Worm (Caenorhabditis elegans) whole organism, L1 larva: ENCODE measurements around the gene sma-10.
A peak's percentile ranks its signal among the peaks of the same experiment; 100 is the strongest.

Source experiments
- Y116A8C.19 ChIP-seq: sonication (generic microtip); optimal IDR thresholded peaks from 2 replicates; lab custom pipeline; 2016; ENCODE audit warnings: missing compliant biosample characterization, missing genetic modification characterization, borderline replicate concordance
- alr-1 ChIP-seq: fragments of 200-800 bp; sonication (Bioruptor generic); optimal IDR thresholded peaks from 2 replicates; lab custom pipeline; 2018; ENCODE audit warnings: borderline replicate concordance, mild to moderate bottlenecking, missing genetic modification characterization, missing compliant biosample characterization
- blmp-1 ChIP-seq: fragments of 150-350 bp; optimal IDR thresholded peaks from 2 replicates; lab custom pipeline; 2014; ENCODE audit warnings: missing biosample characterization, missing genetic modification characterization
- ceh-63 ChIP-seq: fragments of 200-800 bp; sonication (Bioruptor generic); optimal IDR thresholded peaks from 2 replicates; lab custom pipeline; 2018; ENCODE audit warnings: mild to moderate bottlenecking, missing genetic modification characterization, missing compliant biosample characterization
- ceh-90 ChIP-seq: sonication (generic microtip); optimal IDR thresholded peaks from 2 replicates; lab custom pipeline; 2016; ENCODE audit warnings: missing genetic modification characterization, missing compliant biosample characterization
- ces-1 ChIP-seq: fragments of 150-350 bp; optimal IDR thresholded peaks from 2 replicates; lab custom pipeline; 2014; ENCODE audit warnings: missing biosample characterization, missing genetic modification reagents, missing genetic modification characterization
- dpl-1 ChIP-seq, 3 experiments: fragments of 150-350 bp in 2 of 3; sonication (generic microtip) in 1 of 3; optimal IDR thresholded peaks; 2 replicates each; lab custom pipeline; 2014 to 2017; ENCODE audit warnings: missing biosample characterization in 3 of 3, missing genetic modification characterization in 3 of 3, missing genetic modification reagents in 3 of 3
- efl-1 ChIP-seq, 4 experiments: fragments of 150-350 bp; optimal IDR thresholded peaks in 3 of 4; peaks in 1 of 4; 1 replicate in 1 of 4; 2 replicates in 3 of 4; lab custom pipeline; 2014; ENCODE audit warnings: missing biosample characterization in 2 of 4, missing genetic modification characterization in 2 of 4, missing genetic modification reagents in 2 of 4
- egl-13 ChIP-seq: sonication (generic microtip); optimal IDR thresholded peaks from 2 replicates; lab custom pipeline; 2016; ENCODE audit warnings: missing genotype, missing genetic modification reagents, missing genetic modification characterization, missing compliant biosample characterization
- elt-3 ChIP-seq, 6 experiments: fragments of 150-350 bp in 1 of 6; sonication (generic microtip); optimal IDR thresholded peaks; 2 replicates each; lab custom pipeline; 2017 to 2018; ENCODE audit warnings: missing biosample characterization in 6 of 6, missing genetic modification characterization in 6 of 6, inconsistent platforms in 1 of 6
- ets-5 ChIP-seq: fragments of 200-800 bp; sonication (Bioruptor generic); IDR thresholded peaks from 2 replicates; pipeline ENCODE4 v1.3.6; 2022; ENCODE audit warnings: missing genetic modification characterization, missing compliant biosample characterization
- grh-1 ChIP-seq: fragments of 200-800 bp; sonication (Bioruptor generic); IDR thresholded peaks from 2 replicates; pipeline ENCODE4 v1.3.6; 2022; ENCODE audit warnings: missing genetic modification reagents, missing genetic modification characterization, missing compliant biosample characterization
- lin-14 ChIP-seq: fragments of 200-800 bp; sonication (Bioruptor generic); optimal IDR thresholded peaks from 2 replicates; lab custom pipeline; 2018; ENCODE audit warnings: mild to moderate bottlenecking, missing genetic modification characterization, moderate library complexity, missing compliant biosample characterization
- lin-15B ChIP-seq: fragments of 150-350 bp; sonication (generic microtip); optimal IDR thresholded peaks from 3 replicates; lab custom pipeline; 2014; ENCODE audit warnings: missing biosample characterization, missing genetic modification characterization
- lin-35 ChIP-seq, 2 experiments: fragments of 150-350 bp; optimal IDR thresholded peaks; 2 replicates each; lab custom pipeline; 2014; ENCODE audit warnings: missing biosample characterization in 2 of 2, missing genetic modification characterization in 2 of 2, missing genetic modification reagents in 2 of 2
- lin-39 ChIP-seq: fragments of 150-350 bp; optimal IDR thresholded peaks from 2 replicates; lab custom pipeline; 2014; ENCODE audit warnings: missing biosample characterization, missing genetic modification reagents, missing genetic modification characterization
- lsy-2 ChIP-seq, 2 experiments: fragments of 150-350 bp; optimal IDR thresholded peaks; 2 replicates each; lab custom pipeline; 2014; ENCODE audit warnings: missing biosample characterization in 2 of 2, missing genetic modification characterization in 2 of 2
- mep-1 ChIP-seq: fragments of 150-350 bp; optimal IDR thresholded peaks from 2 replicates; lab custom pipeline; 2014; ENCODE audit warnings: missing biosample characterization, missing genetic modification characterization
- nhr-11 ChIP-seq: fragments of 150-350 bp; optimal IDR thresholded peaks from 2 replicates; lab custom pipeline; 2014; ENCODE audit warnings: missing biosample characterization, missing genetic modification characterization
- nhr-19 ChIP-seq: fragments of 200-800 bp; sonication (Bioruptor generic); conservative IDR thresholded peaks from 2 replicates; pipeline ENCODE4 v1.3.6; 2022; ENCODE audit warnings: missing genetic modification characterization, missing compliant biosample characterization
- nhr-20 ChIP-seq: sonication (generic microtip); optimal IDR thresholded peaks from 2 replicates; lab custom pipeline; 2016; ENCODE audit warnings: mild to moderate bottlenecking, missing genetic modification characterization, missing compliant biosample characterization
- nhr-47 ChIP-seq: sonication (generic microtip); optimal IDR thresholded peaks from 2 replicates; lab custom pipeline; 2016; ENCODE audit warnings: mild to moderate bottlenecking, missing genetic modification characterization, moderate library complexity, missing compliant biosample characterization
- nhr-71 ChIP-seq: sonication (generic microtip); optimal IDR thresholded peaks from 2 replicates; lab custom pipeline; 2016; ENCODE audit warnings: mild to moderate bottlenecking, missing genetic modification characterization, moderate library complexity, missing compliant biosample characterization
- nhr-84 ChIP-seq: sonication (generic microtip); optimal IDR thresholded peaks from 2 replicates; lab custom pipeline; 2017; ENCODE audit warnings: missing biosample characterization, missing genetic modification characterization
- nhr-85 ChIP-seq: sonication (generic microtip); peaks from one replicate; lab custom pipeline; 2016; ENCODE audit warnings: missing genetic modification characterization, inconsistent platforms, missing compliant biosample characterization
- nhr-90 ChIP-seq: sonication (generic microtip); optimal IDR thresholded peaks from 2 replicates; lab custom pipeline; 2016; ENCODE audit warnings: mild to moderate bottlenecking, missing genetic modification characterization, missing compliant biosample characterization; ENCODE audit not compliant: poor library complexity
- pax-3 ChIP-seq: fragments of 200-800 bp; sonication (Bioruptor generic); optimal IDR thresholded peaks from 2 replicates; lab custom pipeline; 2018; ENCODE audit warnings: mild to moderate bottlenecking, missing genetic modification characterization, moderate library complexity, missing compliant biosample characterization
- pqm-1 ChIP-seq: sonication (generic microtip); optimal IDR thresholded peaks from 3 replicates; lab custom pipeline; 2017; ENCODE audit warnings: missing biosample characterization, missing genetic modification characterization
- rnt-1 ChIP-seq: sonication (generic microtip); optimal IDR thresholded peaks from 2 replicates; lab custom pipeline; 2016; ENCODE audit warnings: mild to moderate bottlenecking, missing genetic modification characterization, moderate library complexity, missing compliant biosample characterization
- snpc-4 ChIP-seq: fragments of 150-350 bp; optimal IDR thresholded peaks from 2 replicates; lab custom pipeline; 2014; ENCODE audit warnings: missing biosample characterization, missing genetic modification characterization
- snu-23 ChIP-seq: sonication (generic microtip); optimal IDR thresholded peaks from 2 replicates; lab custom pipeline; 2016; ENCODE audit warnings: missing genetic modification characterization, missing compliant biosample characterization
- tbx-2 ChIP-seq: sonication (generic microtip); optimal IDR thresholded peaks from 2 replicates; lab custom pipeline; 2016; ENCODE audit warnings: missing genetic modification characterization, missing compliant biosample characterization
- tlp-1 ChIP-seq: fragments of 150-350 bp; optimal IDR thresholded peaks from 2 replicates; lab custom pipeline; 2014; ENCODE audit warnings: missing biosample characterization, missing genetic modification characterization
- unc-30 ChIP-seq: sonication (generic microtip); optimal IDR thresholded peaks from 2 replicates; lab custom pipeline; 2017; ENCODE audit warnings: missing biosample characterization, missing genetic modification characterization
- unc-98 ChIP-seq: fragments of 200-800 bp; sonication (Bioruptor generic); IDR thresholded peaks from 2 replicates; pipeline ENCODE4 v1.3.6; 2022; ENCODE audit warnings: missing genetic modification characterization, missing compliant biosample characterization
- vab-15 ChIP-seq: sonication (generic microtip); optimal IDR thresholded peaks from 2 replicates; lab custom pipeline; 2017; ENCODE audit warnings: missing genotype, mild to moderate bottlenecking, missing genetic modification characterization, missing compliant biosample characterization
- ztf-11 ChIP-seq, 2 experiments: sonication (generic microtip); optimal IDR thresholded peaks; 2 replicates each; lab custom pipeline; 2016 to 2017; ENCODE audit warnings: missing genetic modification characterization in 2 of 2, missing biosample characterization in 1 of 2, missing compliant biosample characterization in 1 of 2
- ztf-4 ChIP-seq: fragments of 150-350 bp; optimal IDR thresholded peaks from 2 replicates; lab custom pipeline; 2014; ENCODE audit warnings: missing biosample characterization, missing genetic modification characterization

The sma-10 gene

DNA sequence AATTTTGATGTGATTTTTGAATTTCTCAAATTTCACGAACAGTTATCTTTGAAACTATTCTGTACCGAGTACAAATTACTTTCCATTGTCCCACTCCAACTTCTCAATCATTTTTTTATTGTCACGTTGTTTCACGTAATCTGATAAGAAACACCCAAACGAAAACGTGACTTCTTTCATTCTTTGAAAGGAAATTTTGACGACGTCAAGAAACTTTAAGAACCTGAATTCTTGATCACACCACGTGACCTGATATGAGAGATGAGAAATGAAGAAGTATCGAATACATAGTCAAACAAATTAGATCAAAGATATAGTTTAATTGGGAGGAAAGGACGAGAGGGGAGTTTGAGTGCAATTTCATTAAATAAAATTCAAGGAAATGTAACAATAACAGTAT is 35.3 kb downstream of the sma-10 start:
- TF ChIP-seq Y116A8C.19 (tag; lab: Kevin White, UChicago): no peak
- TF ChIP-seq nhr-85 (tag; lab: Kevin White, UChicago): peak; percentile 93
- peak in 1 of 2 experiments; percentile 18 for TF ChIP-seq lsy-2 (tag; optimal IDR thresholded peaks at IDR 0.05; lab: Kevin White, UChicago)
- peak; percentile 52 for TF ChIP-seq nhr-19 (GFP tag; lab: Robert Waterston, UW)
- no peak for TF ChIP-seq efl-1 (optimal IDR thresholded peaks at IDR 0.05; lab: Kevin White, UChicago)
- peak in 1 of 2 experiments; percentile 34 for TF ChIP-seq efl-1 (GFP tag; optimal IDR thresholded peaks at IDR 0.05 in 1 of 2; lab: Kevin White, UChicago)
- TF ChIP-seq snu-23 (GFP tag; lab: Kevin White, UChicago): peak; percentile 51
- TF ChIP-seq nhr-11: no peak
- peak; percentile 35 for TF ChIP-seq nhr-47 (tag; lab: Kevin White, UChicago)
- no peak for TF ChIP-seq ztf-11 (tag; optimal IDR thresholded peaks at IDR 0.05; lab: Kevin White, UChicago)
- TF ChIP-seq nhr-20 (tag; lab: Kevin White, UChicago): peak; percentile 71
- no peak for TF ChIP-seq ztf-4 (tag; lab: Kevin White, UChicago)
- peak in 1 of 3 experiments; percentile 2 for TF ChIP-seq dpl-1 (GFP tag; optimal IDR thresholded peaks at IDR 0.05; lab: Kevin White, UChicago)
- TF ChIP-seq lin-14 (GFP tag; lab: Kevin White, UChicago): peak; percentile 66
- TF ChIP-seq blmp-1: peak; percentile 57
- TF ChIP-seq nhr-90 (tag; lab: Kevin White, UChicago): peak; percentile 46
- TF ChIP-seq grh-1: peak; percentile 51
- no peak for TF ChIP-seq pax-3 (tag; lab: Kevin White, UChicago)
- peak; percentile 61 for TF ChIP-seq nhr-71 (tag; lab: Kevin White, UChicago)
- peak; percentile 76 for TF ChIP-seq tbx-2 (tag; lab: Kevin White, UChicago)
- TF ChIP-seq elt-3 (tag; optimal IDR thresholded peaks at IDR 0.05; lab: Kevin White, UChicago): peak in 2 of 6 experiments; percentile 84 to 91
- TF ChIP-seq ceh-63 (GFP tag; lab: Kevin White, UChicago): no peak
- TF ChIP-seq unc-30: no peak
- peak in 1 of 2 experiments; percentile 74 for TF ChIP-seq lin-35 (GFP tag; optimal IDR thresholded peaks at IDR 0.05; lab: Kevin White, UChicago)
- TF ChIP-seq vab-15 (tag; lab: Kevin White, UChicago): no peak
- TF ChIP-seq snpc-4 (tag; lab: Kevin White, UChicago): no peak

DNA sequence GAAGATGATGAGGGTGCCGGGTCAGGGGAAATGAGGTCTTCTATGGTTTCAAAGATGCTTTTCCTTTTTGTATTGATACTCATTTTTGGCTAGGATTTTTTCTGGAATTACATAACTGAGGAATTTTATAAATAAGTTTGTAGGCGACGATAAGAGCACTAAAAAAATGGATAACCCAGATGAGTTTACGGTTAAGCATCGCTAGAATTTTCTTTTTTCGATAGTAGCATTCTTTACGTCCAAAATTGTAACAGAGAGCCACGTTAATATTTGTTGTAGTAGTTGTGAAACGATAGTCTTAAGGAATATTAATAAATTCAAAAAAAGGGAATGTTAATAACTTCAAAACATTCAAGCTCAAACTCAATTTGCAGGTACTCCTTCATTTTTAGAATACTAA is 39.4 kb downstream of the sma-10 start, which contains the start of gene snai-1:
TSS of gene snai-1 (minus strand) at position 101 of the 400 bp plus-strand sequence.
- TF ChIP-seq egl-13: no peak
- no peak for TF ChIP-seq ztf-4 (tag; lab: Kevin White, UChicago)
- no peak for TF ChIP-seq grh-1
- no peak for TF ChIP-seq lin-39 (tag; lab: Kevin White, UChicago)
- TF ChIP-seq lin-15B (tag; lab: Kevin White, UChicago): no peak
- TF ChIP-seq dpl-1 (GFP tag; optimal IDR thresholded peaks at IDR 0.05; lab: Kevin White, UChicago): no peak
- no peak for TF ChIP-seq unc-98 (GFP tag; lab: Robert Waterston, UW)
- TF ChIP-seq alr-1 (tag; lab: Kevin White, UChicago): no peak
- TF ChIP-seq tlp-1 (tag; lab: Kevin White, UChicago): no peak
- TF ChIP-seq mep-1 (tag; lab: Kevin White, UChicago): no peak
- no peak for TF ChIP-seq ets-5 (GFP tag; lab: Robert Waterston, UW)
- TF ChIP-seq nhr-85 (tag; lab: Kevin White, UChicago): no peak
- TF ChIP-seq ces-1: no peak
- TF ChIP-seq nhr-84 (tag; lab: Kevin White, UChicago): no peak
- no peak for TF ChIP-seq ceh-90 (tag; lab: Kevin White, UChicago)

DNA sequence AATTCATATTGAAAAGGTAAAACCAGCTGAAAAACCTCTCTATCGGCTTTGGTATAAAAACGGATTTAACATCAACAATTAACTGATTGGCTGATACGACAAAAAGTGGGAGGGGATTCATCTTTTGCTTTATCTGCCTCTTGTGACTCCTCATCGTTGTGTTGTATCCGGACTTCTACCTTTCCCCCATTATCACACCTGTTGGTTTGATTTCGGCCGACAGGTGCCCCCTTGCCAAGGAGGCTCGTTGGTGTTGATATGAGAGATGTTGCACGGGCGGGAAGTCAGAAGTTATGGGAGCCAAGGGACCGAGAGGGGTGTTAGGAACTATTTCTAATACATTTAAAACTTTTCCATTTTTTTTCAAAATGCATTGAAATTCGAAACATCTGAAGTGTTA is 40.3 kb downstream of the sma-10 start:
- TF ChIP-seq rnt-1 (tag; lab: Kevin White, UChicago): peak; percentile 54
- no peak for TF ChIP-seq pqm-1 (tag; lab: Kevin White, UChicago)
- TF ChIP-seq nhr-71 (tag; lab: Kevin White, UChicago): no peak
